Worm (Caenorhabditis elegans) whole organism, L2 larva: ENCODE measurements around the gene fipr-13.

ENCODE experiments used
- F13H6.1 ChIP-seq: sonication (generic microtip); optimal IDR thresholded peaks from 2 replicates; lab custom pipeline; 2016; ENCODE audit warnings: missing genetic modification characterization, missing compliant biosample characterization
- blmp-1 ChIP-seq: sonication (generic microtip); optimal IDR thresholded peaks from 2 replicates; lab custom pipeline; 2017; ENCODE audit warnings: missing genetic modification characterization, mild to moderate bottlenecking, missing compliant biosample characterization, antibody characterized with exemption, moderate library complexity; ENCODE audit not compliant: insufficient read depth
- nhr-25 ChIP-seq: fragments of 150-350 bp; sonication (generic microtip); optimal IDR thresholded peaks from 3 replicates; lab custom pipeline; 2014; ENCODE audit warnings: missing biosample characterization, missing genetic modification characterization
- nhr-77 ChIP-seq: fragments of 150-350 bp; optimal IDR thresholded peaks from 2 replicates; lab custom pipeline; 2014; ENCODE audit warnings: missing biosample characterization, missing genetic modification characterization

DNA sequence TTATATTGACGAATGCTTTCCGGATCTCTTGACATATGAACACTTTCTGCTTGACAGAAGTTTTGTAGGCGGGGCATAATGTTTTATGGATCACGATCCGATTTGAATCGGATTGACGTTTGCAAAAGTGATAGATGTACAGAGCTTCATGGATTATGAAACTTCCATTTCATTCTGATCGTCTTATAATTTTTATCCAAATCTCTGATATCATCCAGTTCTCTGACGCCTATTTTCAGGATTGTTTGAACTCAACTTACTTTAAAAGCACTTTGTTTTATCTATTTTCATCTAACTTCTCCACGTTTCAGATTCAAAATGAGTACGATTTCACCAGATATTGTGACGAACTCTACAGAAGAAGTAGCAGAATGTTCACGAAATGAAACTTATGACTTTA, 2.4 kb downstream of the fipr-13 start, which contains the start of gene npr-39:
- no peak for TF ChIP-seq nhr-25 (tag; lab: Kevin White, UChicago)
- TF ChIP-seq nhr-77 = no peak
- TF ChIP-seq F13H6.1 = no peak
- TF ChIP-seq blmp-1 = no peak
